Fruit fly (Drosophila melanogaster): ENCODE results near the gene robo2.

robo2 gene

DNA sequence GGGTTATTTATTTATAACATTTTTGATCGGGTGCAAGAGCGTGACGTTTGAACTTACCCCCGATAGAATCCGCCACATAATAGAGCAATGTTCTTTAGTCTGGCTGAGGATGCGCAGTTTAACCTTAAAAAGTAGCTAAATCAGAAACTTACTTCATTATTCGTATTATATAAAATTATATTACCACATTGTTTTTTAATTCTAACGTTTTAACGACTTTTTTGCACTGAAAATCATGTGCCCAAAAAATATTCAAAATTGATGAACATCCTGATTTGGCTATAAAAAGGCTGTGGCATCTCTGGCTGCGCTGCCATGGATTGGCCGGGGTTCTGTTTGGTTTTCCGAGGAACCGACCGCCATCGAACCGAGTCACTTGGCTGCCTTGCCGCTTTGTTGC, 49.8 kb upstream of the robo2 start (continued):
- TF ChIP-seq sens (GFP tag) (peak; percentile 58), unc-4 (GFP tag; IDR thresholded peaks at IDR 0.05; ENCODE audit: partially characterized antibody) (no peak), Lpt (GFP tag; optimal IDR thresholded peaks at IDR 0.05) (no peak), Asciz (GFP tag; optimal IDR thresholded peaks at IDR 0.05) (no peak), Scr (GFP tag; IDR thresholded peaks at IDR 0.05; ENCODE audit: partially characterized antibody) (no peak), ara (GFP tag; IDR thresholded peaks at IDR 0.05) (no peak), CG11247 (GFP tag; IDR thresholded peaks at IDR 0.05) (no peak), CG11093 (GFP tag; IDR thresholded peaks at IDR 0.05) (no peak), Nf-YB (GFP tag; optimal IDR thresholded peaks at IDR 0.05) (no peak), zfh2 (GFP tag; optimal IDR thresholded peaks at IDR 0.05) (no peak), Stat92E (GFP tag; optimal IDR thresholded peaks at IDR 0.05) (peak in 1 of 3 experiments; percentile 16), dmrt99B (tag; optimal IDR thresholded peaks at IDR 0.05) (peak; percentile 7), CG10147 (GFP tag; optimal IDR thresholded peaks at IDR 0.05) (no peak), Jarid2 (GFP tag; optimal IDR thresholded peaks at IDR 0.05) (no peak), CG12391 (tag; optimal IDR thresholded peaks at IDR 0.05) (peak; percentile 38), grau (tag; optimal IDR thresholded peaks at IDR 0.05) (peak; percentile 20), Chrac-16 (GFP tag; optimal IDR thresholded peaks at IDR 0.05) (peak; percentile 15), CG10267 (tag; optimal IDR thresholded peaks at IDR 0.05) (peak; percentile 1), CG1602 (GFP tag; optimal IDR thresholded peaks at IDR 0.05) (no peak), org-1 (GFP tag; optimal IDR thresholded peaks at IDR 0.05) (peak; percentile 6), B-H2 (GFP tag; optimal IDR thresholded peaks at IDR 0.05) (no peak), Hmr (GFP tag; optimal IDR thresholded peaks at IDR 0.05) (no peak), slou (GFP tag; optimal IDR thresholded peaks at IDR 0.05) (no peak), Dad (GFP tag; optimal IDR thresholded peaks at IDR 0.05) (no peak), gce (GFP tag; IDR thresholded peaks at IDR 0.05) (no peak), ab (GFP tag; optimal IDR thresholded peaks at IDR 0.05) (no peak), Kr (GFP tag; optimal IDR thresholded peaks at IDR 0.05) (no peak), CG7786 (GFP tag; optimal IDR thresholded peaks at IDR 0.05) (no peak), Med (GFP tag) (peak; percentile 28), zen2 (GFP tag; IDR thresholded peaks at IDR 0.05; ENCODE audit: partially characterized antibody) (no peak), CkIIα-i1 (GFP tag; IDR thresholded peaks at IDR 0.05) (no peak), Ssrp (tag; optimal IDR thresholded peaks at IDR 0.05) (peak; percentile 22), Hr51 (GFP tag; optimal IDR thresholded peaks at IDR 0.05) (peak in 1 of 2 experiments; percentile 20), sob (GFP tag; IDR thresholded peaks at IDR 0.05) (no peak), CTCF (GFP tag; optimal IDR thresholded peaks at IDR 0.05) (no peak), HmgZ (tag; optimal IDR thresholded peaks at IDR 0.05) (no peak), onecut (GFP tag; IDR thresholded peaks at IDR 0.05) (0 out of 2 replicates have a peak, but pooled peaks have one; percentile 5), abd-A (tag; optimal IDR thresholded peaks at IDR 0.05) (no peak), CG2678 (tag; optimal IDR thresholded peaks at IDR 0.05) (peak; percentile 29), inv (GFP tag; IDR thresholded peaks at IDR 0.05; ENCODE audit: partially characterized antibody) (no peak), CG8388 (GFP tag; optimal IDR thresholded peaks at IDR 0.05) (peak; percentile 0), ind (GFP tag; optimal IDR thresholded peaks at IDR 0.05) (no peak), croc (GFP tag; conservative IDR thresholded peaks at IDR 0.05) (no peak), lola (GFP tag; optimal IDR thresholded peaks at IDR 0.05) (peak in 1 of 3 experiments; percentile 33), CG4282 (GFP tag; optimal IDR thresholded peaks at IDR 0.05) (no peak), Awh (GFP tag; IDR thresholded peaks at IDR 0.05) (no peak), Trl (optimal IDR thresholded peaks at IDR 0.05) (no peak), Trl (GFP tag; optimal IDR thresholded peaks at IDR 0.05) (no peak), gcm2 (GFP tag; optimal IDR thresholded peaks at IDR 0.05) (no peak), CG5180 (GFP tag; optimal IDR thresholded peaks at IDR 0.05) (no peak), CG2712 (tag; optimal IDR thresholded peaks at IDR 0.05) (peak; percentile 59)
